Worm (Caenorhabditis elegans): ENCODE data around the gene rpl-10.

rpl-10 gene

ce11 chrII:8162120-8162648 is 18.5 kb downstream of the rpl-10 start, which contains the start of the genes emb-27 and rrf-3:
Gene emb-27, minus strand, starts transcription at chrII:8162170.
Gene rrf-3, plus strand, starts transcription at chrII:8162465.
- TF ChIP-seq hmbx-1 (tag; optimal IDR thresholded peaks at IDR 0.05), result no peak
- TF ChIP-seq hnd-1 (tag; optimal IDR thresholded peaks at IDR 0.05), result no peak
- TF ChIP-seq ama-1 (optimal IDR thresholded peaks at IDR 0.05), result no peak
- no peak for TF ChIP-seq ceh-36 (tag; optimal IDR thresholded peaks at IDR 0.05)
- TF ChIP-seq tbx-37 (GFP tag; conservative IDR thresholded peaks at IDR 0.05), result no peak
- no peak for TF ChIP-seq pes-1 (GFP tag; IDR thresholded peaks at IDR 0.05)

ce11 chrII:8169283-8169682 is 25.6 kb downstream of the rpl-10 start, which contains the start of gene T05C12.15:
Gene T05C12.15, plus strand, starts transcription at chrII:8169583.
- TF ChIP-seq scrt-1 (GFP tag; IDR thresholded peaks at IDR 0.05) (no peak), hnd-1 (tag; optimal IDR thresholded peaks at IDR 0.05) (no peak), flt-1 (GFP tag; IDR thresholded peaks at IDR 0.05) (no peak), ets-7 (tag; optimal IDR thresholded peaks at IDR 0.05) (no peak), B0310.2 (tag; optimal IDR thresholded peaks at IDR 0.05) (no peak), sea-1 (GFP tag; conservative IDR thresholded peaks at IDR 0.05) (no peak), hmbx-1 (tag; optimal IDR thresholded peaks at IDR 0.05) (no peak), tra-4 (tag; optimal IDR thresholded peaks at IDR 0.05) (no peak)

ce11 chrII:8170374-8170773 is 26.7 kb downstream of the rpl-10 start, which contains the start of gene T05C12.11:
Gene T05C12.11, minus strand, starts transcription at chrII:8170474.
- TF ChIP-seq flt-1 (GFP tag; IDR thresholded peaks at IDR 0.05) (no peak), tbx-11 (GFP tag; IDR thresholded peaks at IDR 0.05) (no peak), aly-1 (tag; optimal IDR thresholded peaks at IDR 0.05) (no peak), sea-1 (GFP tag; conservative IDR thresholded peaks at IDR 0.05) (no peak), hnd-1 (tag; optimal IDR thresholded peaks at IDR 0.05) (no peak), hmbx-1 (tag; optimal IDR thresholded peaks at IDR 0.05) (no peak), ama-1 (optimal IDR thresholded peaks at IDR 0.05) (no peak), ceh-13 (GFP tag; optimal IDR thresholded peaks at IDR 0.05) (no peak), scrt-1 (GFP tag; IDR thresholded peaks at IDR 0.05) (no peak), tbx-37 (GFP tag; conservative IDR thresholded peaks at IDR 0.05) (no peak), pes-1 (GFP tag; IDR thresholded peaks at IDR 0.05) (no peak), ets-7 (tag; optimal IDR thresholded peaks at IDR 0.05) (no peak)

DNA sequence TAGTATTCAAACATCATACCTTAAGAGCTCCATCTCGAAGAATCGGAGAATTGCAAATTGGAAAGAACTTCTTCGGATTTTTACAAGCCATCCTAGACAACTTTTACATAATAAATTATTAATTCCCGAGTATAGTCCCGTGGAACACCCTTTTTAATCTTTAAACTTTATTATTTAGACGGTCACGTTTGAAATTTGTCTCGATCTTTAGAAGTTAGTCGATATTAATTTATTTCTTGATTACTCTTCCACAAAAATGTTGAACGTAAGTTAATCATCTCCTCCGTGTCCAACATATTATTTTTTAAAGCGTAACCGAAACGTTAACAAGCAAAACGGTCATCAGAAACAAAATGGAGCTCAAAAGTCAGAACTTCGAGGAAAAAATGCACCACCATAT is 29.8 kb downstream of the rpl-10 start, which contains the start of the genes decr-1.3 and T05C12.1:
Gene decr-1.3 (minus strand): TSS at position 101 of the 400 bp plus-strand sequence.
Gene T05C12.1 (plus strand): TSS at position 232 of the 400 bp plus-strand sequence.
- TF ChIP-seq scrt-1 (GFP tag; IDR thresholded peaks at IDR 0.05), result no peak
- TF ChIP-seq tbx-11 (GFP tag; IDR thresholded peaks at IDR 0.05), result no peak
- TF ChIP-seq F13C5.2 (tag; optimal IDR thresholded peaks at IDR 0.05), result no peak
- TF ChIP-seq ceh-13 (GFP tag; optimal IDR thresholded peaks at IDR 0.05), result no peak
- no peak for TF ChIP-seq tbx-37 (GFP tag; conservative IDR thresholded peaks at IDR 0.05)
- no peak for TF ChIP-seq hmg-4 (GFP tag; optimal IDR thresholded peaks at IDR 0.05)
- TF ChIP-seq ama-1 (optimal IDR thresholded peaks at IDR 0.05), result no peak
- no peak for TF ChIP-seq ets-7 (tag; optimal IDR thresholded peaks at IDR 0.05)
- TF ChIP-seq tra-4 (tag; optimal IDR thresholded peaks at IDR 0.05), result no peak
- no peak for TF ChIP-seq sea-1 (GFP tag; conservative IDR thresholded peaks at IDR 0.05)
- no peak for TF ChIP-seq hnd-1 (tag; optimal IDR thresholded peaks at IDR 0.05)
- no peak for TF ChIP-seq aly-1 (tag; optimal IDR thresholded peaks at IDR 0.05)
- TF ChIP-seq hmbx-1 (tag; optimal IDR thresholded peaks at IDR 0.05), result no peak
- no peak for TF ChIP-seq B0310.2 (tag; optimal IDR thresholded peaks at IDR 0.05)
- no peak for TF ChIP-seq pes-1 (GFP tag; IDR thresholded peaks at IDR 0.05)
- no peak for TF ChIP-seq flt-1 (GFP tag; IDR thresholded peaks at IDR 0.05)
- no peak for TF ChIP-seq ceh-36 (tag; optimal IDR thresholded peaks at IDR 0.05)

- TF ChIP-seq sea-1 (GFP tag; conservative IDR thresholded peaks at IDR 0.05) (no peak), flt-1 (GFP tag; IDR thresholded peaks at IDR 0.05) (no peak), hmg-4 (GFP tag; optimal IDR thresholded peaks at IDR 0.05) (no peak), tbx-11 (GFP tag; IDR thresholded peaks at IDR 0.05) (no peak), ceh-13 (GFP tag; optimal IDR thresholded peaks at IDR 0.05) (no peak)
Measured at ce11 chrII:8174148-8174547, 30.5 kb downstream of the rpl-10 start.

DNA sequence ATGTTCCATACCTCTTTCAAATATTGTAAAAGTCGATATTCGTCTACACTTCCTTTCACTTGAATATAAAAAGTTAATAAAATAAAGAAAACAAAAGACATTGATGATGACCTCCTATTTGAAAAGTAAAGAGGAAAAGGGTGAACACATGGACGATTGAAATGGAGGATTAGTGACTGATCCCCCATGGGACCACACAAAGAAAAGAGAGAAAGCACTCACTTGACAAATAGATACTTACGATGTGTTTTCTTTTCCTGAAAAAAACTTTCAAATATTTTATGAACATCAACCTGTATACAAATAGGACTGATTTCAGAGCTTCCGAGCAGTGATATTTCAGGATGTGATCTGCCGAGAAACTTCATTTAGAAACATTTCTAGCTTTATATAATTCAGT is 33.4 kb downstream of the rpl-10 start, which contains the start of gene acr-14:
Gene acr-14 (minus strand): TSS at position 101 of the 400 bp plus-strand sequence.
- TF ChIP-seq tbx-11 (GFP tag; IDR thresholded peaks at IDR 0.05) (no peak), hnd-1 (tag; optimal IDR thresholded peaks at IDR 0.05) (no peak), flt-1 (GFP tag; IDR thresholded peaks at IDR 0.05) (no peak), B0310.2 (tag; optimal IDR thresholded peaks at IDR 0.05) (no peak), tra-4 (tag; optimal IDR thresholded peaks at IDR 0.05) (no peak), F13C5.2 (tag; optimal IDR thresholded peaks at IDR 0.05) (no peak), hmbx-1 (tag; optimal IDR thresholded peaks at IDR 0.05) (no peak), hmg-4 (GFP tag; optimal IDR thresholded peaks at IDR 0.05) (no peak), scrt-1 (GFP tag; IDR thresholded peaks at IDR 0.05) (no peak), pes-1 (GFP tag; IDR thresholded peaks at IDR 0.05) (no peak), ets-7 (tag; optimal IDR thresholded peaks at IDR 0.05) (no peak), aly-1 (tag; optimal IDR thresholded peaks at IDR 0.05) (no peak), ama-1 (optimal IDR thresholded peaks at IDR 0.05) (no peak), ceh-36 (tag; optimal IDR thresholded peaks at IDR 0.05) (no peak), sea-1 (GFP tag; conservative IDR thresholded peaks at IDR 0.05) (no peak), tbx-37 (GFP tag; conservative IDR thresholded peaks at IDR 0.05) (no peak), ceh-13 (GFP tag; optimal IDR thresholded peaks at IDR 0.05) (no peak)

DNA sequence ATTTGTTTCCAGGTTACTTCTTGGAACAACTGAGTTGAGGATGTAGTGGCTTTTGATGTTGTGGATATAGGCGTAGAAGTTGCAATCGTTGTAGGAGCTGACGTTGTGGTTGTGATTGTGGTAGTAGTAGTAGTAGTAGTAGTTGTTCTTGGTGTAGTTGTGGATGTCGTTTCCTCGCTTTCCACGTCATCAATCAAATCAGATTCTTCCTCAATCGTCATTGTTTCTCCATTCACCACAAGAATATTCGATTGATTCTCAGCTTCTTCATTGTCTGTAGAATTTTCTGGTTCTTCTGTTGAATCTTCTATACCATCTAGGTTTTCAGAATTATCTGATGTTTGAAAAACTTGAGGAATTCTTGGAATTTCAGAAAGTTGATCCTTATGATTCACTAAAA is 34.9 kb downstream of the rpl-10 start:
- TF ChIP-seq scrt-1 (GFP tag; IDR thresholded peaks at IDR 0.05), result no peak
- no peak for TF ChIP-seq flt-1 (GFP tag; IDR thresholded peaks at IDR 0.05)
- TF ChIP-seq hmbx-1 (tag; optimal IDR thresholded peaks at IDR 0.05), result no peak
- no peak for TF ChIP-seq ama-1 (optimal IDR thresholded peaks at IDR 0.05)
- no peak for TF ChIP-seq hnd-1 (tag; optimal IDR thresholded peaks at IDR 0.05)
- no peak for TF ChIP-seq B0310.2 (tag; optimal IDR thresholded peaks at IDR 0.05)
- TF ChIP-seq F13C5.2 (tag; optimal IDR thresholded peaks at IDR 0.05), result no peak

DNA sequence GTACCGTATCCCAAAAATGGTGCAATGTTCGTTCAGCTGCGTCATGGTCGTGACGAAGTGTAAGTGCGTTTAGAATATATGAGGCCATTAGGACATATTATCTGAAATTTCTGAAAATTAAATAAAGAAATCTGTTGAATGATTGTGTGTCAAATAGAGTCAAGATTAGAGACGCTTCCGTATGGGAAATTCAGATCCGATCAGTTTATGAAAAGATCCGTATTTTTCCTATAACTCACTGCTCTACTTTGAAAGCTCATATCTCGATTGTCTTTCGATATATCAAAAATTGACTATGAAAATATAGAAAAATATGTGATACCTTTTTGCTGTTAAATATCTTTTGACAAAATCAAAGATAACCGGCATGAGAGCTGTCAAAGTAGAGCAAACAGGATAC is 36.6 kb downstream of the rpl-10 start, which contains the start of gene T05C12.4:
Gene T05C12.4 (minus strand): TSS at position 101 of the 400 bp plus-strand sequence.
- TF ChIP-seq tbx-37 (GFP tag; conservative IDR thresholded peaks at IDR 0.05) (no peak), sea-1 (GFP tag; conservative IDR thresholded peaks at IDR 0.05) (no peak), ets-7 (tag; optimal IDR thresholded peaks at IDR 0.05) (no peak), ama-1 (optimal IDR thresholded peaks at IDR 0.05) (no peak), pes-1 (GFP tag; IDR thresholded peaks at IDR 0.05) (no peak), aly-1 (tag; optimal IDR thresholded peaks at IDR 0.05) (no peak), tra-4 (tag; optimal IDR thresholded peaks at IDR 0.05) (no peak), hnd-1 (tag; optimal IDR thresholded peaks at IDR 0.05) (no peak), B0310.2 (tag; optimal IDR thresholded peaks at IDR 0.05) (no peak), tbx-11 (GFP tag; IDR thresholded peaks at IDR 0.05) (no peak), scrt-1 (GFP tag; IDR thresholded peaks at IDR 0.05) (no peak), hmbx-1 (tag; optimal IDR thresholded peaks at IDR 0.05) (no peak), ceh-13 (GFP tag; optimal IDR thresholded peaks at IDR 0.05) (no peak), F13C5.2 (tag; optimal IDR thresholded peaks at IDR 0.05) (no peak), flt-1 (GFP tag; IDR thresholded peaks at IDR 0.05) (no peak), ceh-36 (tag; optimal IDR thresholded peaks at IDR 0.05) (no peak), hmg-4 (GFP tag; optimal IDR thresholded peaks at IDR 0.05) (no peak)

Measured in whole organism, early embryonic.